Worm (Caenorhabditis elegans): Measurements from ENCODE around the gene sri-43.

- TF ChIP-seq ZK546.5 (tag; optimal IDR thresholded peaks at IDR 0.05) (no peak), nhr-11 (tag; optimal IDR thresholded peaks at IDR 0.05) (no peak)
These were observed 36.4 kb downstream of the sri-43 start for ce11 chrII:3108101-3108500.

Measured in whole organism, L3 larva.